Fruit fly (Drosophila melanogaster): Measurements from ENCODE around the gene AnxB11.

DNA sequence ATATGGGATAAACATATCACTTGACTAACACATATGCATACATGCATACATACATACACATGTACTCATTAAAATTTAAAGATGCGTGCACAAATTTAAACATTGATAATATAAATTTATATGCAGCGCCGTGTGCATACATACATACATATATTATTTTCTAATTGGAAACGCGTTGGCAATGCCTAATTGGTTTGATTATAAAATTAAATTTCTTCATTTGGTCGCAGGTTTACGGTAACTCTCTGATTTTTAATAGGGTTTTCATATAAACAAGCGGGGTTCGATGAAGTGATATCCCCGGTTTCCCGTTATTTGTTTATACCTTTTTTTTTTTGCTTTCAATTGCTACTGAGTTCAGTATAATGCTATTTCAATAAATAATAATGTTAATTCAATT, 48.0 kb downstream of the AnxB11 start:
- TF ChIP-seq OdsH (GFP tag; optimal IDR thresholded peaks at IDR 0.05), result no peak
- TF ChIP-seq CG3032 (tag; optimal IDR thresholded peaks at IDR 0.05), result no peak
- TF ChIP-seq Sox15 (GFP tag; optimal IDR thresholded peaks at IDR 0.05), result no peak
- TF ChIP-seq fd59A (GFP tag; optimal IDR thresholded peaks at IDR 0.05), result no peak
- no peak for TF ChIP-seq Met (GFP tag; optimal IDR thresholded peaks at IDR 0.05)
- no peak for TF ChIP-seq fkh (GFP tag; optimal IDR thresholded peaks at IDR 0.05)
